Fruit fly (Drosophila melanogaster): ENCODE results near the gene CG14506.

Gene CG14506

dm6 chr3R:29255166-29255962, 41.6 kb downstream of the CG14506 start, which contains the start of gene stg (continued):
- TF ChIP-seq CG10462 (GFP tag; optimal IDR thresholded peaks at IDR 0.05): no peak
- no peak for TF ChIP-seq CG18476 (GFP tag; optimal IDR thresholded peaks at IDR 0.05)
- TF ChIP-seq ac (GFP tag; optimal IDR thresholded peaks at IDR 0.05): peak; percentile 39
- peak; percentile 31 for TF ChIP-seq gcm (GFP tag; optimal IDR thresholded peaks at IDR 0.05)
- no peak for TF ChIP-seq Mrtf (GFP tag; IDR thresholded peaks at IDR 0.05)
- no peak for TF ChIP-seq hb (GFP tag; IDR thresholded peaks at IDR 0.05; ENCODE audit: partially characterized antibody)
- TF ChIP-seq CG17802 (tag; optimal IDR thresholded peaks at IDR 0.05): no peak
- TF ChIP-seq Rfx (GFP tag; IDR thresholded peaks at IDR 0.05): peak; percentile 6; the same call in 1 of the 2 replicates
- no peak for TF ChIP-seq CG17385 (GFP tag; optimal IDR thresholded peaks at IDR 0.05)
- TF ChIP-seq corto (GFP tag; optimal IDR thresholded peaks at IDR 0.05): no peak
- 0 out of 2 replicates have a peak, but pooled peaks have one; percentile 7 for TF ChIP-seq sob (GFP tag; IDR thresholded peaks at IDR 0.05)
- TF ChIP-seq CG10979 (tag; optimal IDR thresholded peaks at IDR 0.05): peak; percentile 24
- peak; percentile 17 for TF ChIP-seq CG15479 (GFP tag; optimal IDR thresholded peaks at IDR 0.05)
- TF ChIP-seq C15 (GFP tag; IDR thresholded peaks at IDR 0.05): no peak
- peak; percentile 26 for TF ChIP-seq CG33557 (GFP tag; optimal IDR thresholded peaks at IDR 0.05)
- TF ChIP-seq CG7357 (GFP tag; IDR thresholded peaks at IDR 0.05): no peak
- no peak for TF ChIP-seq Fer2 (tag; optimal IDR thresholded peaks at IDR 0.05)
- no peak for TF ChIP-seq CG1529 (GFP tag; optimal IDR thresholded peaks at IDR 0.05)
- TF ChIP-seq kni (GFP tag; optimal IDR thresholded peaks at IDR 0.05): peak; percentile 26
- TF ChIP-seq schlank (tag; optimal IDR thresholded peaks at IDR 0.05): no peak
- no peak for TF ChIP-seq CG34376 (GFP tag; optimal IDR thresholded peaks at IDR 0.05)
- peak in 1 of 2 experiments; percentile 79 for TF ChIP-seq insv (GFP tag; optimal IDR thresholded peaks at IDR 0.05)
- no peak for TF ChIP-seq az2 (GFP tag; optimal IDR thresholded peaks at IDR 0.05)
- no peak for TF ChIP-seq CG14965 (GFP tag; optimal IDR thresholded peaks at IDR 0.05; ENCODE audit: borderline replicate concordance)
- TF ChIP-seq CG31388 (GFP tag; optimal IDR thresholded peaks at IDR 0.05): no peak
- peak; percentile 50 for TF ChIP-seq CG3163 (GFP tag; optimal IDR thresholded peaks at IDR 0.05)
- no peak for TF ChIP-seq ERR (GFP tag; optimal IDR thresholded peaks at IDR 0.05)
- peak; percentile 87 for TF ChIP-seq CG2199 (GFP tag; IDR thresholded peaks at IDR 0.05)
- peak; percentile 16 for TF ChIP-seq CG7271 (tag; optimal IDR thresholded peaks at IDR 0.05)
- no peak for TF ChIP-seq CG13424 (tag; optimal IDR thresholded peaks at IDR 0.05)
- TF ChIP-seq nmo (GFP tag; optimal IDR thresholded peaks at IDR 0.05): peak; percentile 1
- no peak for TF ChIP-seq CG13296 (GFP tag; optimal IDR thresholded peaks at IDR 0.05)
- peak; percentile 65 for TF ChIP-seq CG17829 (tag; optimal IDR thresholded peaks at IDR 0.05)
- TF ChIP-seq dmrt99B (tag; optimal IDR thresholded peaks at IDR 0.05): no peak
- peak; percentile 7 for TF ChIP-seq fd102C (GFP tag; optimal IDR thresholded peaks at IDR 0.05)
- TF ChIP-seq ranshi (GFP tag; IDR thresholded peaks at IDR 0.05): no peak
- TF ChIP-seq Nf-YB (GFP tag; optimal IDR thresholded peaks at IDR 0.05): no peak
- no peak for TF ChIP-seq usp (GFP tag; optimal IDR thresholded peaks at IDR 0.05)
- TF ChIP-seq Ets97D (GFP tag; optimal IDR thresholded peaks at IDR 0.05): no peak
- TF ChIP-seq CG4404 (GFP tag; IDR thresholded peaks at IDR 0.05): no peak
- TF ChIP-seq her (GFP tag; optimal IDR thresholded peaks at IDR 0.05): peak; percentile 37
- no peak for TF ChIP-seq CG6654 (GFP tag; optimal IDR thresholded peaks at IDR 0.05)
- TF ChIP-seq sens-2 (GFP tag; IDR thresholded peaks at IDR 0.05): peak; percentile 21; the same call in 1 of the 2 replicates
- no peak for TF ChIP-seq row (GFP tag; IDR thresholded peaks at IDR 0.05)
- no peak for TF ChIP-seq CG6175 (GFP tag; IDR thresholded peaks at IDR 0.05)
- no peak for TF ChIP-seq tll (GFP tag; optimal IDR thresholded peaks at IDR 0.05)
- no peak for TF ChIP-seq Hmx (GFP tag; optimal IDR thresholded peaks at IDR 0.05)
- TF ChIP-seq Hr3 (GFP tag; optimal IDR thresholded peaks at IDR 0.05): no peak
- no peak for TF ChIP-seq vnd (GFP tag; IDR thresholded peaks at IDR 0.05; ENCODE audit: partially characterized antibody)

Measured in whole organism, embryonic.